Worm (Caenorhabditis elegans): ENCODE measurements around the gene Y53F4B.10.

Y53F4B.10 gene

DNA sequence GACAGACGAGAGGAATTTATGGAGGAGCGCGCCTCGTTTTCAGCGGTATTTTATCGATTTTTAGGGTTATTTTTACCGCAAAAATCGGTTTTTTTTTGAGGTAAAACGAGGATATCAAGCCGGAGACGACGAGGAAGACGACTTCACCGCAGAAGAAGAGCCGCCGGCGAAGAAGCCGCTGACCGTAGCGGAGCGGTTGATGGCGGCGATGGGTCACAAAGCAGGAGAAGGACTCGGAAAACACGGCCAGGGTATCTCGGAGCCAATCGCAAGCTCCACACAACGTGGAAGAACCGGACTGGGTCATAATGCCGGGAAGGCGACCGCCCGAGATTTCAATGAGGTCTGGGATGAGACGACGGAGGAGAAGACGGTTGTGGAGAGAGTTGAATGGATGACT, 23.1 kb upstream of the Y53F4B.10 start:
- TF ChIP-seq aly-2 (tag; optimal IDR thresholded peaks at IDR 0.05) (no peak), lin-13 (GFP tag; optimal IDR thresholded peaks at IDR 0.05) (no peak), gmeb-1 (tag; optimal IDR thresholded peaks at IDR 0.05) (no peak), nhr-11 (tag; optimal IDR thresholded peaks at IDR 0.05) (no peak), ztf-11 (tag; optimal IDR thresholded peaks at IDR 0.05) (no peak), ztf-4 (tag; optimal IDR thresholded peaks at IDR 0.05) (no peak), nhr-6 (tag; optimal IDR thresholded peaks at IDR 0.05) (no peak), ZK546.5 (tag; optimal IDR thresholded peaks at IDR 0.05) (no peak), zag-1 (tag; optimal IDR thresholded peaks at IDR 0.05) (no peak), nhr-237 (tag; optimal IDR thresholded peaks at IDR 0.05) (no peak), peb-1 (tag; optimal IDR thresholded peaks at IDR 0.05) (no peak), alr-1 (tag; optimal IDR thresholded peaks at IDR 0.05) (no peak), nhr-12 (tag; optimal IDR thresholded peaks at IDR 0.05) (no peak), crh-2 (tag; optimal IDR thresholded peaks at IDR 0.05) (no peak), nhr-77 (tag; optimal IDR thresholded peaks at IDR 0.05) (no peak), unc-62 (GFP tag; optimal IDR thresholded peaks at IDR 0.05) (no peak), C34F6.9 (tag; optimal IDR thresholded peaks at IDR 0.05) (no peak)

DNA sequence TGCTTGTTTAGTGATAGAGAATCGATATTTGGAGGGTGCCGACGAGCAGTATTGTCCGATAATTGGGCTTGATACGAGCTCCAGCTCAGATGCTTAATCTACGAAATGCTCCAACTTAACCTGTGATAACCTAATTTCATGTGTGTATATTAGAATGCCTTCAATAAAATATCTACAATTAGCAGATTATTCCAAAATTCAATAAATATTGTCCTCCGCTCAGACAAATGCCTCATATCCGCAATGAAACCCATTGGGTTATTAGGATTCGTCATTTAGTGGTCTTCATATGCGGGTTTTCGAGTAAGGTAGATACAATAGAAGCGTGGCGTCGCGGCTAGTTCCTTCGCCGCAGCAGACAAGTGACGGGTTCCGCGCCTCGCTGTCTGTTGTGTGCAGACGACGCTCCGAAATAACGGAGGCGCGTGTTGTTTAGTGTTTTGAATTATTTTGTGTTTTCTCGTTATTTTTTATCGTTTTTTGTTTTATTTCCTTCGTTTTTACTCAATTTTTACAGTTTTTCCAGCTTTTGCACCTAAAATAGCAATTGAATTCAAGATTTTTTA, 22.4 kb upstream of the Y53F4B.10 start, which contains the start of gene cmtr-1:
TSS of gene cmtr-1 (plus strand) at position 516 of the 566 bp plus-strand sequence.
- TF ChIP-seq nhr-129 (tag; optimal IDR thresholded peaks at IDR 0.05) (peak; percentile 90), egl-27 (tag; optimal IDR thresholded peaks at IDR 0.05) (peak; percentile 95), aly-2 (tag; optimal IDR thresholded peaks at IDR 0.05) (no peak), fos-1 (tag; optimal IDR thresholded peaks at IDR 0.05) (peak; percentile 97), nhr-12 (tag; optimal IDR thresholded peaks at IDR 0.05) (peak; percentile 20), blmp-1 (tag; optimal IDR thresholded peaks at IDR 0.05; ENCODE audit: insufficient read depth) (peak; percentile 87), lsy-2 (tag; optimal IDR thresholded peaks at IDR 0.05) (peak; percentile 90 to 95), sma-9 (GFP tag; optimal IDR thresholded peaks at IDR 0.05) (peak; percentile 98), sma-9 (tag; optimal IDR thresholded peaks at IDR 0.05) (no peak), lin-13 (GFP tag; optimal IDR thresholded peaks at IDR 0.05) (peak; percentile 97), ztf-4 (tag; optimal IDR thresholded peaks at IDR 0.05) (peak; percentile 95), elt-1 (tag; optimal IDR thresholded peaks at IDR 0.05) (peak; percentile 40), snpc-4 (tag; optimal IDR thresholded peaks at IDR 0.05) (peak; percentile 100), Y55F3AM.14 (GFP tag; optimal IDR thresholded peaks at IDR 0.05) (peak; percentile 82), dmd-4 (tag; optimal IDR thresholded peaks at IDR 0.05) (no peak), elt-3 (tag; optimal IDR thresholded peaks at IDR 0.05) (no peak), zag-1 (tag; optimal IDR thresholded peaks at IDR 0.05) (peak; percentile 45), lin-39 (tag; optimal IDR thresholded peaks at IDR 0.05) (no peak), nhr-11 (tag; optimal IDR thresholded peaks at IDR 0.05) (no peak), ama-1 (optimal IDR thresholded peaks at IDR 0.05) (peak; percentile 94), mbf-1 (tag; optimal IDR thresholded peaks at IDR 0.05) (no peak), lin-11 (tag; optimal IDR thresholded peaks at IDR 0.05) (peak; percentile 91), sma-3 (GFP tag; optimal IDR thresholded peaks at IDR 0.05) (peak; percentile 100), sem-4 (tag; optimal IDR thresholded peaks at IDR 0.05) (peak; percentile 96), nhr-25 (tag; optimal IDR thresholded peaks at IDR 0.05) (peak; percentile 95), ztf-1 (GFP tag; conservative IDR thresholded peaks at IDR 0.05) (0 out of 2 replicates have a peak, but pooled peaks have one; percentile 26), nhr-10 (tag; optimal IDR thresholded peaks at IDR 0.05) (peak; percentile 14), ZK546.5 (tag; optimal IDR thresholded peaks at IDR 0.05) (peak; percentile 5), unc-62 (GFP tag; optimal IDR thresholded peaks at IDR 0.05) (peak; percentile 41), nhr-21 (tag; optimal IDR thresholded peaks at IDR 0.05) (peak; percentile 98), F13H6.1 (tag; optimal IDR thresholded peaks at IDR 0.05) (peak; percentile 96), ceh-82 (tag; optimal IDR thresholded peaks at IDR 0.05) (peak; percentile 80), mab-5 (tag; optimal IDR thresholded peaks at IDR 0.05) (peak; percentile 93), skn-1 (tag; optimal IDR thresholded peaks at IDR 0.05) (no peak), unc-55 (GFP tag; optimal IDR thresholded peaks at IDR 0.05) (peak; percentile 99), C34F6.9 (tag; optimal IDR thresholded peaks at IDR 0.05) (peak; percentile 88), nhr-23 (tag; optimal IDR thresholded peaks at IDR 0.05) (no peak), gmeb-1 (tag; optimal IDR thresholded peaks at IDR 0.05) (peak; percentile 95), alr-1 (tag; optimal IDR thresholded peaks at IDR 0.05) (no peak), nhr-237 (tag; optimal IDR thresholded peaks at IDR 0.05) (peak; percentile 51), ztf-11 (tag; optimal IDR thresholded peaks at IDR 0.05) (peak; percentile 68), crh-2 (tag; optimal IDR thresholded peaks at IDR 0.05) (peak; percentile 99), peb-1 (tag; optimal IDR thresholded peaks at IDR 0.05) (no peak), nhr-6 (tag; optimal IDR thresholded peaks at IDR 0.05) (peak; percentile 87), R02D3.7 (tag; optimal IDR thresholded peaks at IDR 0.05) (peak; percentile 51), unc-39 (tag; optimal IDR thresholded peaks at IDR 0.05) (no peak), mdl-1 (tag; optimal IDR thresholded peaks at IDR 0.05) (peak; percentile 65 to 82), nhr-77 (tag; optimal IDR thresholded peaks at IDR 0.05) (peak; percentile 94), ceh-16 (tag; optimal IDR thresholded peaks at IDR 0.05) (peak; percentile 91)
